Fruit fly (Drosophila melanogaster) whole organism: ENCODE measurements around the gene rdx.

ENCODE experiments used
- pan ChIP-seq: fragments of >200 bp; optimal IDR thresholded peaks from 2 replicates; lab custom pipeline; 2017
- usp ChIP-seq: fragments of >200 bp; optimal IDR thresholded peaks from 2 replicates; lab custom pipeline; 2017; ENCODE audit warnings: missing biosample characterization, missing genetic modification characterization, mixed read lengths

DNA sequence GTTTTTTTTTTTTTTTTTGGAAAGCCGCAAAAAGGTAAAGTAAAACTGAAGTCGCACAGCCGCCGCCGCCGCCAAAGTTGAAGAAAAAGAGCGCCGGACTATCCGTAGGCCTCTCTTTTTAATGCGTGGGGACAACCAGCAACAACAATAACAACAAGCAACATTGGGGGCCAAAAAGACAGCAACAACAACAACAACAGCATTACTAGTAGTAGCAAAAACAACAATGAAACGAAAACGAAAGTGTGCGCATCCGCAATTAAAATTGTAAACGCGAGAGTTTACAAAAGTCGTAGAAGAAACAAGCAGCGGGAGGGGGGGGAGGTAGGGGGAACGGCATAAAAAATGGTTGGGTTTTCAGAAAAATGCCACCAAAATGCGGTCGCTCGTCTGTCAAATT lies 35.9 kb downstream of the rdx start:
- TF ChIP-seq pan (no peak), usp (GFP tag; lab: Kevin White, UChicago) (no peak)
